Worm (Caenorhabditis elegans) whole organism, young adult: ENCODE measurements around the gene T04C12.8.

Experiments used
- B0035.1 ChIP-seq: sonication (generic microtip); optimal IDR thresholded peaks from 2 replicates; lab custom pipeline; 2016; ENCODE audit warnings: missing genetic modification characterization, mild to moderate bottlenecking, missing compliant biosample characterization, missing genotype, missing genetic modification reagents
- D2030.7 ChIP-seq: fragments of 200-800 bp; sonication (Bioruptor generic); IDR thresholded peaks from 2 replicates; pipeline ENCODE4 v1.3.6; 2022; ENCODE audit warnings: missing genetic modification reagents, missing genetic modification characterization, missing compliant biosample characterization
- F23B12.7 ChIP-seq: sonication (generic microtip); optimal IDR thresholded peaks from 2 replicates; lab custom pipeline; 2017; ENCODE audit warnings: missing genetic modification characterization, mild to moderate bottlenecking, missing compliant biosample characterization, antibody characterized with exemption, moderate library complexity; ENCODE audit not compliant: insufficient read depth
- K11D2.4 ChIP-seq: fragments of 200-800 bp; sonication (Bioruptor generic); IDR thresholded peaks from 2 replicates; pipeline ENCODE4 v1.3.6; 2022; ENCODE audit warnings: missing genetic modification reagents, missing genetic modification characterization, missing compliant biosample characterization
- Y53G8AR.9 ChIP-seq: fragments of 200-800 bp; sonication (Bioruptor generic); conservative IDR thresholded peaks from 2 replicates; pipeline ENCODE4 v1.3.6; 2022; ENCODE audit warnings: missing genetic modification reagents, missing genetic modification characterization, missing compliant biosample characterization
- Y79H2A.3 ChIP-seq: fragments of 200-800 bp; sonication (Bioruptor generic); conservative IDR thresholded peaks from 2 replicates; pipeline ENCODE4 v1.3.6; 2022; ENCODE audit warnings: missing genetic modification reagents, missing genetic modification characterization, missing compliant biosample characterization
- Y95B8A.8 ChIP-seq: fragments of 200-800 bp; sonication (Bioruptor generic); IDR thresholded peaks from 2 replicates; pipeline ENCODE4 v1.3.6; 2022; ENCODE audit warnings: missing genetic modification reagents, missing genetic modification characterization, missing compliant biosample characterization
- ZK185.1 ChIP-seq: sonication (generic microtip); optimal IDR thresholded peaks from 2 replicates; lab custom pipeline; 2016; ENCODE audit warnings: mild to moderate bottlenecking, missing genetic modification characterization, missing compliant biosample characterization; ENCODE audit not compliant: poor library complexity, severe bottlenecking
- attf-5 ChIP-seq: fragments of 200-800 bp; sonication (Bioruptor generic); optimal IDR thresholded peaks from 2 replicates; lab custom pipeline; 2018; ENCODE audit warnings: mild to moderate bottlenecking, missing genetic modification characterization, missing compliant biosample characterization
- die-1 ChIP-seq: sonication (generic microtip); optimal IDR thresholded peaks from 2 replicates; lab custom pipeline; 2016; ENCODE audit warnings: missing genotype, mild to moderate bottlenecking, missing genetic modification characterization, missing compliant biosample characterization
- dox-1 ChIP-seq: fragments of 200-800 bp; sonication (Bioruptor generic); IDR thresholded peaks from 2 replicates; pipeline ENCODE4 v1.3.6; 2022; ENCODE audit warnings: missing genetic modification reagents, missing genetic modification characterization, missing compliant biosample characterization
- dpl-1 ChIP-seq: fragments of 150-350 bp; optimal IDR thresholded peaks from 2 replicates; lab custom pipeline; 2014; ENCODE audit warnings: missing biosample characterization, missing genetic modification reagents, missing genetic modification characterization
- efl-1 ChIP-seq: fragments of 150-350 bp; optimal IDR thresholded peaks from 2 replicates; lab custom pipeline; 2014; ENCODE audit warnings: missing biosample characterization, missing genetic modification reagents, missing genetic modification characterization
- egl-18 ChIP-seq: fragments of 200-800 bp; sonication (Bioruptor generic); IDR thresholded peaks from 2 replicates; pipeline ENCODE4 v1.3.6; 2022; ENCODE audit warnings: missing genetic modification reagents, missing genetic modification characterization, missing compliant biosample characterization
- ekl-4 ChIP-seq: fragments of 200-800 bp; sonication (Bioruptor generic); IDR thresholded peaks from 2 replicates; pipeline ENCODE4 v1.3.6; 2022; ENCODE audit warnings: missing genetic modification reagents, missing genetic modification characterization, missing compliant biosample characterization
- him-1 ChIP-seq: sonication (generic microtip); optimal IDR thresholded peaks from 2 replicates; lab custom pipeline; 2016; ENCODE audit warnings: missing genotype, missing genetic modification reagents, missing genetic modification characterization, missing compliant biosample characterization
- hmg-20 ChIP-seq: fragments of 200-800 bp; sonication (Bioruptor generic); IDR thresholded peaks from 2 replicates; pipeline ENCODE4 v1.3.6; 2022; ENCODE audit warnings: missing genetic modification reagents, missing genetic modification characterization, missing compliant biosample characterization
- hrde-1 ChIP-seq: sonication (generic microtip); optimal IDR thresholded peaks from 2 replicates; lab custom pipeline; 2016; ENCODE audit warnings: missing genetic modification characterization, mild to moderate bottlenecking, missing compliant biosample characterization, moderate library complexity, missing genotype, missing genetic modification reagents, borderline replicate concordance
- lag-1 ChIP-seq: fragments of 200-800 bp; sonication (Bioruptor generic); IDR thresholded peaks from 2 replicates; pipeline ENCODE4 v1.3.6; 2022; ENCODE audit warnings: missing genetic modification reagents, missing genetic modification characterization, missing compliant biosample characterization
- let-526 ChIP-seq: fragments of 200-800 bp; sonication (Bioruptor generic); IDR thresholded peaks from 2 replicates; pipeline ENCODE4 v1.3.6; 2022; ENCODE audit warnings: missing genetic modification reagents, missing genetic modification characterization, missing compliant biosample characterization
- lin-40 ChIP-seq: sonication (generic microtip); optimal IDR thresholded peaks from 2 replicates; lab custom pipeline; 2016; ENCODE audit warnings: missing genetic modification characterization, mild to moderate bottlenecking, missing compliant biosample characterization, missing genotype, missing genetic modification reagents
- lin-54 ChIP-seq: fragments of 200-800 bp; sonication (Bioruptor generic); optimal IDR thresholded peaks from 2 replicates; lab custom pipeline; 2018; ENCODE audit warnings: mild to moderate bottlenecking, missing genetic modification characterization, missing compliant biosample characterization
- lir-1 ChIP-seq: fragments of 200-800 bp; sonication (Bioruptor generic); conservative IDR thresholded peaks from 2 replicates; pipeline ENCODE4 v1.3.6; 2022; ENCODE audit warnings: missing genetic modification reagents, missing genetic modification characterization, missing compliant biosample characterization
- madf-10 ChIP-seq: sonication (generic microtip); optimal IDR thresholded peaks from 2 replicates; lab custom pipeline; 2016; ENCODE audit warnings: mild to moderate bottlenecking, missing genetic modification characterization, missing compliant biosample characterization
- madf-3 ChIP-seq: fragments of 200-800 bp; sonication (Bioruptor generic); IDR thresholded peaks from 2 replicates; pipeline ENCODE4 v1.3.6; 2022; ENCODE audit warnings: missing genetic modification reagents, missing genetic modification characterization, missing compliant biosample characterization
- madf-6 ChIP-seq: fragments of 200-800 bp; sonication (Bioruptor generic); IDR thresholded peaks from 2 replicates; pipeline ENCODE4 v1.3.6; 2022; ENCODE audit warnings: missing genetic modification reagents, missing genetic modification characterization, missing compliant biosample characterization
- mxl-1 ChIP-seq: sonication (generic microtip); optimal IDR thresholded peaks from 2 replicates; lab custom pipeline; 2016; ENCODE audit warnings: missing genetic modification characterization, missing compliant biosample characterization
- nhr-80 ChIP-seq: sonication (generic microtip); optimal IDR thresholded peaks from 2 replicates; lab custom pipeline; 2016; ENCODE audit warnings: missing genetic modification characterization, missing compliant biosample characterization
- pbrm-1 ChIP-seq: fragments of 200-800 bp; sonication (Bioruptor generic); IDR thresholded peaks from 2 replicates; pipeline ENCODE4 v1.3.6; 2022; ENCODE audit warnings: missing genetic modification reagents, missing genetic modification characterization, missing compliant biosample characterization
- rcor-1 ChIP-seq: fragments of 200-800 bp; sonication (Bioruptor generic); IDR thresholded peaks from 2 replicates; pipeline ENCODE4 v1.3.6; 2022; ENCODE audit warnings: missing genetic modification reagents, missing genetic modification characterization, missing compliant biosample characterization
- snpc-1.1 ChIP-seq: sonication (generic microtip); optimal IDR thresholded peaks from 2 replicates; lab custom pipeline; 2017; ENCODE audit warnings: missing genetic modification characterization, mild to moderate bottlenecking, missing compliant biosample characterization, antibody characterized with exemption, moderate library complexity, missing genotype, missing genetic modification reagents; ENCODE audit not compliant: insufficient read depth
- snpc-1.3 ChIP-seq: sonication (generic microtip); optimal IDR thresholded peaks from 2 replicates; lab custom pipeline; 2017; ENCODE audit warnings: missing genetic modification characterization, mild to moderate bottlenecking, missing compliant biosample characterization, antibody characterized with exemption, moderate library complexity, missing genotype, missing genetic modification reagents; ENCODE audit not compliant: insufficient read depth
- snpc-3.4 ChIP-seq: sonication (generic microtip); optimal IDR thresholded peaks from 2 replicates; lab custom pipeline; 2017; ENCODE audit warnings: missing genetic modification characterization, mild to moderate bottlenecking, missing compliant biosample characterization, antibody characterized with exemption, moderate library complexity, missing genotype, missing genetic modification reagents
- somi-1 ChIP-seq: fragments of 200-800 bp; sonication (Bioruptor generic); optimal IDR thresholded peaks from 2 replicates; lab custom pipeline; 2018; ENCODE audit warnings: mild to moderate bottlenecking, missing genetic modification characterization, missing compliant biosample characterization
- sptf-2 ChIP-seq: fragments of 200-800 bp; sonication (Bioruptor generic); optimal IDR thresholded peaks from 2 replicates; lab custom pipeline; 2018; ENCODE audit warnings: mild to moderate bottlenecking, missing genetic modification characterization, missing compliant biosample characterization
- tbp1 ChIP-seq: fragments of 200-800 bp; sonication (Bioruptor generic); optimal IDR thresholded peaks from 2 replicates; lab custom pipeline; 2018; ENCODE audit warnings: mild to moderate bottlenecking, missing genetic modification characterization, missing compliant biosample characterization
- ztf-18 ChIP-seq: sonication (generic microtip); optimal IDR thresholded peaks from 2 replicates; lab custom pipeline; 2016; ENCODE audit warnings: missing genotype, mild to moderate bottlenecking, missing genetic modification characterization, missing compliant biosample characterization

Gene T04C12.8

DNA sequence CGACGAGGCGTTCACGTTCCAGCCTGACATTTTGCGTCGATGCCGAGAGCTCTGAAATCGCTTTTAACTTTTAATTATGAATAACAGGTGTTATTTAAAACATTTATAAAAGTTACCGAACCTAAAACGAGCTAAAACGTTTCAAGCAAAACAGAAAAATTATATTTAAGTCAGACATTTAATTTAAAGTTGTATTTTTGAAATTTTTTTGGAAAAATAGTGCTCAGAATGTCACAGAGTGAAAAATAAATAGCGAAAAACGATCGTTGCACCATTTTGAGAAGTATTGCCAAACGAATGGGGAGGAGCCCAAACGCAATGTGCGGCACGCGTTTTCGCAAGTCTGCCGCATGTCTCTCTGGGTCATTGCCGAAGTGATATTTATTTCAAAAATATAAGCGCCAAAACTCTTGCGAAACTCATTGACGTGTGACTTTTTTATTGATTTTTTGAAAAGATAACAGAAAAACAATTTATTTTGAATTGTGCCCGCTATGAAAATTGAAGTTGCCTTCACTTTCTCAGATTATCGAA lies 44.0 kb upstream of the T04C12.8 start, which contains the start of gene erfa-3 (continued):
- TF ChIP-seq ZK185.1 (tag; lab: Kevin White, UChicago) = peak; percentile 54
- no peak for TF ChIP-seq Y95B8A.8
- TF ChIP-seq mxl-1 = no peak
- peak; percentile 76 for TF ChIP-seq madf-6 (GFP tag; lab: Robert Waterston, UW)
- TF ChIP-seq nhr-80 = peak; percentile 63
- peak; percentile 41 for TF ChIP-seq efl-1 (GFP tag; lab: Kevin White, UChicago)
- TF ChIP-seq B0035.1 = no peak
- TF ChIP-seq pbrm-1 (GFP tag; lab: Robert Waterston, UW) = no peak
- TF ChIP-seq lir-1 (GFP tag; lab: Robert Waterston, UW) = 0 out of 2 replicates have a peak, but pooled peaks have one; percentile 23
- peak; percentile 7 for TF ChIP-seq madf-10 (tag; lab: Kevin White, UChicago)
- TF ChIP-seq sptf-2 (GFP tag; lab: Kevin White, UChicago) = peak; percentile 70
- peak; percentile 43 for TF ChIP-seq ztf-18 (tag; lab: Kevin White, UChicago)
- TF ChIP-seq die-1 (tag; lab: Kevin White, UChicago) = peak; percentile 53
- peak; percentile 74 for TF ChIP-seq rcor-1 (GFP tag; lab: Robert Waterston, UW)
- peak; percentile 27 for TF ChIP-seq dpl-1 (GFP tag; lab: Kevin White, UChicago)
- TF ChIP-seq hmg-20 = peak; percentile 61; the same call in 1 of the 2 replicates
- TF ChIP-seq snpc-1.3 (tag; lab: Kevin White, UChicago) = peak; percentile 25
- TF ChIP-seq snpc-3.4 = peak; percentile 85
- TF ChIP-seq ekl-4 (GFP tag; lab: Robert Waterston, UW) = peak; percentile 62; the same call in 1 of the 2 replicates
- peak; percentile 49 for TF ChIP-seq lin-40 (tag; lab: Kevin White, UChicago)
- peak; percentile 17 for TF ChIP-seq him-1 (tag; lab: Kevin White, UChicago)
- TF ChIP-seq attf-5 (GFP tag; lab: Kevin White, UChicago) = peak; percentile 85
- TF ChIP-seq D2030.7 (GFP tag; lab: Robert Waterston, UW) = peak; percentile 38; the same call in 1 of the 2 replicates
- no peak for TF ChIP-seq hrde-1 (tag; lab: Kevin White, UChicago)
- peak; percentile 33 for TF ChIP-seq tbp1 (GFP tag; lab: Kevin White, UChicago)
- no peak for TF ChIP-seq snpc-1.1 (tag; lab: Kevin White, UChicago)
- no peak for TF ChIP-seq lag-1 (GFP tag; lab: Robert Waterston, UW)
- peak; percentile 58 for TF ChIP-seq lin-54 (GFP tag; lab: Kevin White, UChicago)
- TF ChIP-seq Y79H2A.3 = 0 out of 2 replicates have a peak, but pooled peaks have one; percentile 25
- 0 out of 2 replicates have a peak, but pooled peaks have one; percentile 41 for TF ChIP-seq K11D2.4 (GFP tag; lab: Robert Waterston, UW)
- TF ChIP-seq F23B12.7 (tag; lab: Kevin White, UChicago) = peak; percentile 59
- 0 out of 2 replicates have a peak, but pooled peaks have one; percentile 52 for TF ChIP-seq let-526 (GFP tag; lab: Robert Waterston, UW)
- peak; percentile 58 for TF ChIP-seq dox-1 (GFP tag; lab: Robert Waterston, UW)
- TF ChIP-seq somi-1 = no peak
- TF ChIP-seq Y53G8AR.9 (GFP tag; lab: Robert Waterston, UW) = 0 out of 2 replicates have a peak, but pooled peaks have one; percentile 27
- 0 out of 2 replicates have a peak, but pooled peaks have one; percentile 63 for TF ChIP-seq egl-18 (GFP tag; lab: Robert Waterston, UW)

DNA sequence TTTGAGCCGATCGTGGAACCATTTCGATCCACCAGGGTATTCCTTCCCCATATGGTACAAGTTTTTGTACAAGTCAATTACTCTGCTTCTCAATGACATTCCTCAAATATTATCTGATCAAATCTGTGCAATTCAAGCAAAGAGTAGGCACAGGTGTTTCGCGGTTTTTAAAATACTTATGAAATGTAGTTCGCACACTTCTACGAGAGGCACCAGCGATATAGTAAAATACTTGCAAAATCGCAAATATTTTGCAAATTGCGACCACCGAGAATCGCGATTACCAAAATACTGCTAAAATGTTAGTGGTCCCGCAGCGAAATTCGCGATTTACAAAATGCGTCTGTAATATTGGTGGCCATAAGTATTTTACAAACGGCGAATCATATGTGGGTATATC lies 40.5 kb upstream of the T04C12.8 start, which contains the start of gene Y42A5A.5:
Y42A5A.5 (minus strand) TSS at position 101 of the 400 bp plus-strand sequence.
- TF ChIP-seq madf-6 (GFP tag; lab: Robert Waterston, UW) = peak; percentile 36
- TF ChIP-seq madf-3 (GFP tag; lab: Robert Waterston, UW) = 0 out of 2 replicates have a peak, but pooled peaks have one; percentile 52
